Worm (Caenorhabditis elegans) whole organism, early embryonic: ENCODE results near the gene T04C12.1.

Experiments used
- B0310.2 ChIP-seq: sonication (generic microtip); optimal IDR thresholded peaks from 2 replicates; lab custom pipeline; 2016; ENCODE audit warnings: mild to moderate bottlenecking, missing genetic modification characterization, missing compliant biosample characterization
- F13C5.2 ChIP-seq: sonication (generic microtip); optimal IDR thresholded peaks from 2 replicates; lab custom pipeline; 2017; ENCODE audit warnings: mild to moderate bottlenecking, missing genetic modification characterization, inconsistent platforms, missing compliant biosample characterization
- aly-1 ChIP-seq: sonication (generic microtip); optimal IDR thresholded peaks from 2 replicates; lab custom pipeline; 2016; ENCODE audit warnings: missing genetic modification characterization, missing compliant biosample characterization
- ama-1 ChIP-seq: fragments of 150-350 bp; optimal IDR thresholded peaks from 2 replicates; lab custom pipeline; 2014
- ceh-13 ChIP-seq: fragments of 200-800 bp; sonication (Bioruptor generic); optimal IDR thresholded peaks from 2 replicates; lab custom pipeline; 2018; ENCODE audit warnings: mild to moderate bottlenecking, missing genetic modification characterization, missing compliant biosample characterization
- ceh-36 ChIP-seq: sonication (generic microtip); optimal IDR thresholded peaks from 2 replicates; lab custom pipeline; 2016; ENCODE audit warnings: missing genetic modification characterization, inconsistent platforms, missing compliant biosample characterization
- ets-7 ChIP-seq: sonication (generic microtip); optimal IDR thresholded peaks from 2 replicates; lab custom pipeline; 2016; ENCODE audit warnings: missing genotype, missing genetic modification characterization, missing compliant biosample characterization
- flt-1 ChIP-seq: fragments of 200-800 bp; sonication (Bioruptor generic); IDR thresholded peaks from 2 replicates; pipeline ENCODE4 v1.3.6; 2022; ENCODE audit warnings: missing genetic modification characterization, missing compliant biosample characterization
- hmbx-1 ChIP-seq: sonication (generic microtip); optimal IDR thresholded peaks from 2 replicates; lab custom pipeline; 2016; ENCODE audit warnings: mild to moderate bottlenecking, missing genetic modification characterization, missing compliant biosample characterization
- hmg-4 ChIP-seq: fragments of 200-800 bp; sonication (Bioruptor generic); optimal IDR thresholded peaks from 2 replicates; lab custom pipeline; 2018; ENCODE audit warnings: mild to moderate bottlenecking, missing genetic modification characterization, missing compliant biosample characterization
- hnd-1 ChIP-seq: sonication (generic microtip); optimal IDR thresholded peaks from 2 replicates; lab custom pipeline; 2016; ENCODE audit warnings: missing genetic modification characterization, missing compliant biosample characterization
- pes-1 ChIP-seq: fragments of 200-800 bp; sonication (Bioruptor generic); IDR thresholded peaks from 2 replicates; pipeline ENCODE4 v1.3.6; 2022; ENCODE audit warnings: missing genetic modification reagents, missing genetic modification characterization, missing compliant biosample characterization
- scrt-1 ChIP-seq: fragments of 200-800 bp; sonication (Bioruptor generic); IDR thresholded peaks from 2 replicates; pipeline ENCODE4 v1.3.6; 2022; ENCODE audit warnings: missing genetic modification characterization, missing compliant biosample characterization
- sea-1 ChIP-seq: fragments of 200-800 bp; sonication (Bioruptor generic); conservative IDR thresholded peaks from 2 replicates; pipeline ENCODE4 v1.3.6; 2022; ENCODE audit warnings: missing genetic modification characterization, missing compliant biosample characterization
- tbx-11 ChIP-seq: fragments of 200-800 bp; sonication (Bioruptor generic); IDR thresholded peaks from 2 replicates; pipeline ENCODE4 v1.3.6; 2022; ENCODE audit warnings: missing genetic modification characterization, missing compliant biosample characterization
- tbx-37 ChIP-seq: fragments of 200-800 bp; sonication (Bioruptor generic); conservative IDR thresholded peaks from 2 replicates; pipeline ENCODE4 v1.3.6; 2022; ENCODE audit warnings: missing genetic modification reagents, missing genetic modification characterization, missing compliant biosample characterization
- tra-4 ChIP-seq: sonication (generic microtip); optimal IDR thresholded peaks from 2 replicates; lab custom pipeline; 2017; ENCODE audit warnings: missing genetic modification characterization, missing compliant biosample characterization

Gene T04C12.1

DNA sequence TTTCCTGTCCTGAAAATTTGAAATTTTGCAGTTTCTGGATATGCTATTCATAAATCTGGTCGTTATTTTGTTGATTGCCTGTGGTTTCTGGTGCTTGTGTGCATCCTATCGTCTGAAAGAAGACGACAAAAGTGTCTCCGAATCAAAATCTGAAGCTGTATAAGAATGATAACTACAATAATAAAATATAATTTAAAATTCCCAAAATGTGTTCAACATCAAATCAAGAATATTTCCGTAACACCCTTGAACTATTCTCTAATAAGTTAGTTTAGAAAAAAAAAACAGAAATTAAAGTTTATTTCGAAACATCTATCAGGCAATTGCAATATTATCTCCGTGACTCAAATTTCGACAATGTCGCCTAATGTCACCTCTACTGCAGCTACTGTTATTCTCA lies 18.6 kb downstream of the T04C12.1 start, which contains the start of gene C45B11.8:
C45B11.8 (plus strand) TSS at position 301 of the 400 bp plus-strand sequence.
- TF ChIP-seq ceh-36 (tag; lab: Kevin White, UChicago) (no peak), hmg-4 (GFP tag; lab: Kevin White, UChicago) (no peak), ceh-13 (GFP tag; lab: Kevin White, UChicago) (no peak), flt-1 (no peak), sea-1 (no peak), hnd-1 (tag; lab: Kevin White, UChicago) (no peak), ets-7 (no peak), tbx-11 (GFP tag; lab: Robert Waterston, UW) (no peak), tbx-37 (GFP tag; lab: Robert Waterston, UW) (no peak), hmbx-1 (tag; lab: Kevin White, UChicago) (no peak), pes-1 (GFP tag; lab: Robert Waterston, UW) (no peak), tra-4 (tag; lab: Kevin White, UChicago) (no peak), scrt-1 (GFP tag; lab: Robert Waterston, UW) (no peak), B0310.2 (no peak), ama-1 (lab: Kevin White, UChicago) (no peak)

DNA sequence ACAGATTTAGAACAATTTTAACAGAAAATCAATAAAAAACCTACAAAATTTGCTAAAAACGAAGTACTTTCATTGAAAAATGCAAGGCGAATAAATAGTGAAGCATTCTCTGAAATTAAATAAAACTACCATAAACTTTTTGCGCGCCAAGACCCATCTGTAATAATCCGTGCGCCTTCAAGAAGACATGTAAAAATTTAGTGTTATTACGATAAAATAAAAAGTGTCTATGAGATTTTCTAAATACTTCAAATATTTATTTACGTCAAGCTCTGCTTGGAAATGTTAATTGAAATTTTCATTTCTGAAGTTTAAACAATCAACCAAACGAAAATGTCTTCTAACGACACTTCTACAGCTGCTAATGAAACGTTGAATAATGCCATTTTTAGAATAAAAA lies 19.0 kb downstream of the T04C12.1 start, which contains the start of gene C45B11.9:
C45B11.9 (plus strand) TSS at position 301 of the 400 bp plus-strand sequence.
- no peak for TF ChIP-seq pes-1 (GFP tag; lab: Robert Waterston, UW)
- no peak for TF ChIP-seq tbx-11 (GFP tag; lab: Robert Waterston, UW)
- TF ChIP-seq sea-1 = no peak
- no peak for TF ChIP-seq flt-1
- TF ChIP-seq hnd-1 (tag; lab: Kevin White, UChicago) = no peak
- TF ChIP-seq tra-4 (tag; lab: Kevin White, UChicago) = no peak
- no peak for TF ChIP-seq hmg-4 (GFP tag; lab: Kevin White, UChicago)
- TF ChIP-seq ceh-13 (GFP tag; lab: Kevin White, UChicago) = no peak
- no peak for TF ChIP-seq hmbx-1 (tag; lab: Kevin White, UChicago)
- no peak for TF ChIP-seq ceh-36 (tag; lab: Kevin White, UChicago)
- TF ChIP-seq ama-1 (lab: Kevin White, UChicago) = no peak
- TF ChIP-seq B0310.2 = no peak

DNA sequence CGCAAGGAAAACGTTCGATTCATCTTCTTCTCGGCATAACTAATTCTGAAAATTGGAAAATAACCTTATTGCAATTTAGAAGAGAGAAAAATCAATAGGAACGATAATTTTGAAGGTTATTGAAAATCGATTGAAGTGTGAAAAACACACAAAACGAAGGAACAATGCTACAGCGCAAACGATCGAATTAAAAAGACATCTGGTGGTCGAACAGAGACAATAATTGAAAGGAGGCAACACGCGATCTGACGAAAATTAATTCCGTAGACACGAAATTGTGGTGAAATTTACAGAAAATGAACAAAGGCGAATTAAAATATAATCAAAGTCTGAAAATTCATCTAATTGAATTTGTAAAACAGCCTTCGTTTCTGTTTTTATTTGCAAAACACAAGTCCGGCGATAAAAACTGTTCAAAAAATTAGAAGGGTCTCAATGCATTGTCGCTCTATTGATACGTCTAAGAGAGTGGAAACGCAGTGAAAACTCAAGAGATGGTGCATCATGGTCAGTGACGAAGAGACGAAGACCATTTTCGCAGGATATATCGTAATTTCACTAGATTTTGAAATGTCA lies 19.6 kb downstream of the T04C12.1 start, which contains the start of gene pak-2:
pak-2 (minus strand) TSS at position 51 of the 576 bp plus-strand sequence.
- no peak for TF ChIP-seq ceh-36 (tag; lab: Kevin White, UChicago)
- TF ChIP-seq hnd-1 (tag; lab: Kevin White, UChicago) = peak; percentile 25
- peak; percentile 25 for TF ChIP-seq ceh-13 (GFP tag; lab: Kevin White, UChicago)
- TF ChIP-seq scrt-1 (GFP tag; lab: Robert Waterston, UW) = no peak
- TF ChIP-seq tbx-37 (GFP tag; lab: Robert Waterston, UW) = 0 out of 2 replicates have a peak, but pooled peaks have one; percentile 22
- peak; percentile 38 for TF ChIP-seq B0310.2
- peak; percentile 82 for TF ChIP-seq F13C5.2 (tag; lab: Kevin White, UChicago)
- peak; percentile 74 for TF ChIP-seq ets-7

DNA sequence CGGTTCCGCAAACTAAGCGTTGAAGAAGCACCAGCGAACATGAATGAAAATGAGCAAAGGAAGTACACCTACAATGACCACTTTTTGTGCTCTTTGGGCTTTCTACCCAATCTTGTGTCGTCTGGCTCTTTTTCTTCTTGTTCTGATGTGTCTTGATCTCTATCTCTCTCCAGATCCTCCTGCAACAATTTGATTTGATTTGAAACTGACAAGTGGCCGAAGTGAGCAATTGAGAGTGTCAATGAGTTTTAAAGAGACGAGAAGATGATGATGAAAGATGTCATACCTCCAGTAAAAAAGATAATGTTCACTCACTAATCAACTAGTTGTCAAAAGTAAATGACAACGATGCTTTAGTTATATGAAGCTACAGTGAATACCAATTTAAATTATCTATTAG lies 24.3 kb downstream of the T04C12.1 start, which contains the start of gene pptr-2:
pptr-2 (minus strand) TSS at position 184 of the 400 bp plus-strand sequence.
- no peak for TF ChIP-seq tra-4 (tag; lab: Kevin White, UChicago)
- no peak for TF ChIP-seq sea-1
- TF ChIP-seq pes-1 (GFP tag; lab: Robert Waterston, UW) = no peak
- TF ChIP-seq aly-1 (tag; lab: Kevin White, UChicago) = no peak
- no peak for TF ChIP-seq hmg-4 (GFP tag; lab: Kevin White, UChicago)
- no peak for TF ChIP-seq tbx-11 (GFP tag; lab: Robert Waterston, UW)
- no peak for TF ChIP-seq ets-7
- no peak for TF ChIP-seq hnd-1 (tag; lab: Kevin White, UChicago)
- TF ChIP-seq F13C5.2 (tag; lab: Kevin White, UChicago) = no peak
- TF ChIP-seq flt-1 = no peak
- TF ChIP-seq tbx-37 (GFP tag; lab: Robert Waterston, UW) = no peak
- TF ChIP-seq scrt-1 (GFP tag; lab: Robert Waterston, UW) = no peak

DNA sequence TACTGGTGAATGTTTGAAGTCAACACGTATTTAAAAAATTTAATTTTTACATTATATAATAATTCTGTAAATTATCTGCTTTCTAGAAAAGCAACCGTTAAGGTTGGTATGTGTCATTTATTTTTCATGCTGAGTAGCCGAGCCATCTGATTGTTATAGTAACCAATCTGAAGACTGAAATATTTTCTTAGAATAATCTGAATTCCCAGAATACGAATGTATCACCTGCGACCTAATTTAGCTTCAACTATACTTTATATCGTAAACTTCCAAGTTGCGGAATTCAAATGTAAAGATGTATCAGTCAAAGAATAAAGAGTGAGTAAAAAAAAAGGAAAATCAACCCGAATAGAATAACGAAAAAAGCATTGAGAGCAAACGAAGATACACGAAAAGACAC lies 25.8 kb downstream of the T04C12.1 start:
- TF ChIP-seq B0310.2 = no peak
- no peak for TF ChIP-seq tbx-11 (GFP tag; lab: Robert Waterston, UW)
- TF ChIP-seq pes-1 (GFP tag; lab: Robert Waterston, UW) = no peak
- no peak for TF ChIP-seq hnd-1 (tag; lab: Kevin White, UChicago)
- no peak for TF ChIP-seq aly-1 (tag; lab: Kevin White, UChicago)
- no peak for TF ChIP-seq tbx-37 (GFP tag; lab: Robert Waterston, UW)
- TF ChIP-seq ets-7 = no peak
- TF ChIP-seq ceh-36 (tag; lab: Kevin White, UChicago) = no peak
- no peak for TF ChIP-seq hmg-4 (GFP tag; lab: Kevin White, UChicago)
- TF ChIP-seq flt-1 = no peak
- no peak for TF ChIP-seq scrt-1 (GFP tag; lab: Robert Waterston, UW)
- TF ChIP-seq sea-1 = no peak
- no peak for TF ChIP-seq hmbx-1 (tag; lab: Kevin White, UChicago)
- no peak for TF ChIP-seq ceh-13 (GFP tag; lab: Kevin White, UChicago)

DNA sequence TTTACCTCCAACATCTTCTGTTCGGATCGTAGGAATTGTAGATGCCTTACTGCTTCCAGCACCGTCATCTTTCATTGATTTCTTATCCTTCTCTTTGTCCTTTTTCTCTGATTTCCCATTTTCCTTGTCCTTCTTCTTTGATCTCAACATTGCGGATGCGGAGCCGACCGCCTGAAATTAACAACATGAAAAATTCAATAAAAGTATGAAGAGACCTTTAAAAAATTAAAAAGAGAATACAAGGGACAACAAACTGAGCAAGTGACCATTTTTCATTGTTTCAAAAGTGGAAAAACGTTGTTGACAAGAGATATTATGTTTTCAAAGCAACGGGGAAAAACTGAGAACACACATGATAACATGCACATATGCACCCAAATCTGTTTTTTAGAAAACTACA lies 28.4 kb downstream of the T04C12.1 start:
- TF ChIP-seq ama-1 (lab: Kevin White, UChicago) (no peak), ceh-36 (tag; lab: Kevin White, UChicago) (no peak), F13C5.2 (tag; lab: Kevin White, UChicago) (no peak), hmg-4 (GFP tag; lab: Kevin White, UChicago) (no peak), flt-1 (no peak), ets-7 (no peak), tbx-11 (GFP tag; lab: Robert Waterston, UW) (no peak), hmbx-1 (tag; lab: Kevin White, UChicago) (no peak), scrt-1 (GFP tag; lab: Robert Waterston, UW) (no peak), ceh-13 (GFP tag; lab: Kevin White, UChicago) (no peak), pes-1 (GFP tag; lab: Robert Waterston, UW) (no peak), tbx-37 (GFP tag; lab: Robert Waterston, UW) (no peak), tra-4 (tag; lab: Kevin White, UChicago) (no peak), aly-1 (tag; lab: Kevin White, UChicago) (no peak), B0310.2 (no peak), sea-1 (no peak), hnd-1 (tag; lab: Kevin White, UChicago) (no peak)
